Fruit fly (Drosophila melanogaster) whole organism, prepupa: ENCODE results near the gene CG10761.

Experiments used
- Blimp-1 ChIP-seq: fragments of 200-800 bp; sonication (Bioruptor generic); optimal IDR thresholded peaks from 3 replicates; lab custom pipeline; 2017; ENCODE audit warnings: missing biosample characterization, missing genetic modification characterization, mild to moderate bottlenecking, moderate library complexity, missing genetic modification reagents
- CG10631 ChIP-seq: fragments of 200-800 bp; sonication (Bioruptor generic); optimal IDR thresholded peaks from 2 replicates; lab custom pipeline; 2016; ENCODE audit warnings: missing biosample characterization, missing genetic modification characterization
- CG10669 ChIP-seq: fragments of 200-800 bp; sonication (Bioruptor generic); optimal IDR thresholded peaks from 3 replicates; lab custom pipeline; 2018; ENCODE audit warnings: missing biosample characterization, mild to moderate bottlenecking, missing genetic modification characterization, moderate library complexity
- CG11294 ChIP-seq: fragments of 200-800 bp; sonication (Bioruptor generic); IDR thresholded peaks from 2 replicates; pipeline ENCODE4 v1.3.6; 2022; ENCODE audit warnings: missing biosample characterization, missing genetic modification characterization
- CG11762 ChIP-seq: fragments of 200-800 bp; sonication (Bioruptor generic); optimal IDR thresholded peaks from 3 replicates; lab custom pipeline; 2016; ENCODE audit warnings: missing biosample characterization, missing genetic modification characterization; ENCODE audit not compliant: insufficient read depth
- CG11902 ChIP-seq: fragments of 200-800 bp; sonication (Bioruptor generic); optimal IDR thresholded peaks from 3 replicates; lab custom pipeline; 2016; ENCODE audit warnings: missing biosample characterization, missing genetic modification characterization
- CG1621 ChIP-seq: fragments of 200-800 bp; sonication (Bioruptor generic); optimal IDR thresholded peaks from 3 replicates; lab custom pipeline; 2018; ENCODE audit warnings: missing biosample characterization, mild to moderate bottlenecking, missing genetic modification characterization
- CG16779 ChIP-seq: fragments of 200-800 bp; sonication (Bioruptor generic); optimal IDR thresholded peaks from 3 replicates; lab custom pipeline; 2017; ENCODE audit warnings: missing biosample characterization, mild to moderate bottlenecking, missing genetic modification characterization
- CG31627 ChIP-seq: fragments of 200-800 bp; sonication (Bioruptor generic); optimal IDR thresholded peaks from 3 replicates; lab custom pipeline; 2016; ENCODE audit warnings: missing biosample characterization, missing genetic modification characterization
- CG32006 ChIP-seq: fragments of 200-800 bp; sonication (Bioruptor generic); optimal IDR thresholded peaks from 3 replicates; lab custom pipeline; 2017; ENCODE audit warnings: missing biosample characterization, mild to moderate bottlenecking, missing genetic modification characterization
- CG4318 ChIP-seq: fragments of 200-800 bp; sonication (Bioruptor generic); optimal IDR thresholded peaks from 3 replicates; lab custom pipeline; 2017; ENCODE audit warnings: missing biosample characterization, mild to moderate bottlenecking, missing genetic modification characterization
- CG6276 ChIP-seq: fragments of 200-800 bp; sonication (Bioruptor generic); optimal IDR thresholded peaks from 2 replicates; lab custom pipeline; 2017; ENCODE audit warnings: missing biosample characterization, mild to moderate bottlenecking, missing genetic modification characterization
- CG6808 ChIP-seq: fragments of 200-800 bp; sonication (Bioruptor generic); optimal IDR thresholded peaks from 3 replicates; lab custom pipeline; 2017; ENCODE audit warnings: missing biosample characterization, missing genetic modification characterization, mild to moderate bottlenecking, moderate library complexity, missing genetic modification reagents
- CG6854 ChIP-seq: fragments of 200-800 bp; sonication (Bioruptor generic); optimal IDR thresholded peaks from 2 replicates; lab custom pipeline; 2017; ENCODE audit warnings: missing biosample characterization, mild to moderate bottlenecking, missing genetic modification characterization
- CG8119 ChIP-seq: fragments of 200-800 bp; sonication (Bioruptor generic); IDR thresholded peaks from 3 replicates; pipeline ENCODE4 v1.3.6; 2022; ENCODE audit warnings: missing biosample characterization, missing genetic modification characterization
- CG8632 ChIP-seq: fragments of 200-800 bp; sonication (Bioruptor generic); optimal IDR thresholded peaks from 3 replicates; lab custom pipeline; 2016; ENCODE audit warnings: missing biosample characterization, missing genetic modification characterization
- CG9139 ChIP-seq: fragments of 200-800 bp; sonication (Bioruptor generic); optimal IDR thresholded peaks from 3 replicates; lab custom pipeline; 2017; ENCODE audit warnings: missing biosample characterization, mild to moderate bottlenecking, missing genetic modification characterization
- Eip78C ChIP-seq: fragments of 200-800 bp; sonication (Bioruptor generic); peaks from one replicate; lab custom pipeline; 2016; ENCODE audit warnings: missing biosample characterization, missing genetic modification characterization
- Ets21C ChIP-seq: fragments of 200-800 bp; sonication (Bioruptor generic); optimal IDR thresholded peaks from 3 replicates; lab custom pipeline; 2016; ENCODE audit warnings: missing biosample characterization, missing genetic modification characterization
- Gug ChIP-seq: fragments of 200-800 bp; sonication (Bioruptor generic); IDR thresholded peaks from 2 replicates; pipeline ENCODE4 v1.3.6; 2022; ENCODE audit warnings: missing biosample characterization, missing genetic modification characterization
- Hr4 ChIP-seq: fragments of 200-800 bp; sonication (Bioruptor generic); optimal IDR thresholded peaks from 3 replicates; lab custom pipeline; 2016; ENCODE audit warnings: missing biosample characterization, missing genetic modification characterization
- Lpt ChIP-seq: fragments of 200-800 bp; sonication (Bioruptor generic); optimal IDR thresholded peaks from 3 replicates; lab custom pipeline; 2016; ENCODE audit warnings: missing biosample characterization, missing genetic modification characterization
- OdsH ChIP-seq: fragments of 200-800 bp; sonication (Bioruptor generic); optimal IDR thresholded peaks from 3 replicates; lab custom pipeline; 2016; ENCODE audit warnings: missing biosample characterization, missing genetic modification characterization
- Smox ChIP-seq: fragments of 200-800 bp; sonication (Bioruptor generic); optimal IDR thresholded peaks from 3 replicates; lab custom pipeline; 2016; ENCODE audit warnings: missing biosample characterization, missing genetic modification characterization
- Sox15 ChIP-seq: fragments of 200-800 bp; sonication (Bioruptor generic); optimal IDR thresholded peaks from 3 replicates; lab custom pipeline; 2016; ENCODE audit warnings: missing biosample characterization, missing genetic modification characterization
- acj6 ChIP-seq: fragments of 200-800 bp; sonication (Bioruptor generic); optimal IDR thresholded peaks from 3 replicates; lab custom pipeline; 2016; ENCODE audit warnings: missing biosample characterization, missing genetic modification characterization
- dsx ChIP-seq: fragments of 200-800 bp; optimal IDR thresholded peaks from 3 replicates; lab custom pipeline; 2019; ENCODE audit warnings: missing biosample characterization, mild to moderate bottlenecking, missing genetic modification characterization, moderate library complexity; ENCODE audit not compliant: poor library complexity, severe bottlenecking
- fd59A ChIP-seq: fragments of 200-800 bp; sonication (Bioruptor generic); optimal IDR thresholded peaks from 2 replicates; lab custom pipeline; 2017; ENCODE audit warnings: missing biosample characterization, mild to moderate bottlenecking, missing genetic modification characterization, missing genetic modification reagents
- fd85E ChIP-seq: fragments of 200-800 bp; sonication (Bioruptor generic); optimal IDR thresholded peaks from 3 replicates; lab custom pipeline; 2016; ENCODE audit warnings: missing biosample characterization, missing genetic modification characterization
- fkh ChIP-seq: fragments of 200-800 bp; sonication (Bioruptor generic); optimal IDR thresholded peaks from 3 replicates; lab custom pipeline; 2017; ENCODE audit warnings: missing biosample characterization, mild to moderate bottlenecking, missing genetic modification characterization, moderate library complexity
- net ChIP-seq: fragments of 200-800 bp; sonication (Bioruptor generic); optimal IDR thresholded peaks from 3 replicates; lab custom pipeline; 2016; ENCODE audit warnings: missing biosample characterization, missing genetic modification characterization
- salr ChIP-seq, 2 experiments: fragments of 200-800 bp; sonication (Bioruptor generic); optimal IDR thresholded peaks; 3 replicates each; lab custom pipeline; 2016 to 2018; ENCODE audit warnings: missing biosample characterization in 2 of 2, missing genetic modification characterization in 2 of 2, mild to moderate bottlenecking in 1 of 2
- svp ChIP-seq: fragments of 200-800 bp; sonication (Bioruptor generic); peaks from one replicate; lab custom pipeline; 2016; ENCODE audit warnings: missing biosample characterization, missing genetic modification characterization
- topi ChIP-seq: fragments of 200-800 bp; sonication (Bioruptor generic); optimal IDR thresholded peaks from 3 replicates; lab custom pipeline; 2016; ENCODE audit warnings: missing biosample characterization, missing genetic modification characterization
- vri ChIP-seq: fragments of 200-800 bp; sonication (Bioruptor generic); optimal IDR thresholded peaks from 3 replicates; lab custom pipeline; 2016; ENCODE audit warnings: missing biosample characterization, mild to moderate bottlenecking, missing genetic modification characterization

CG10761 gene

dm6 chrX:8122834-8123233, 39.8 kb downstream of the CG10761 start (continued):
- peak; percentile 27 for TF ChIP-seq dsx (GFP tag; lab: Kevin White, UChicago)
- peak; percentile 77 for TF ChIP-seq CG8119 (GFP tag; lab: Robert Waterston, UW)
- no peak for TF ChIP-seq CG6854 (GFP tag; lab: Kevin White, UChicago)
- peak; percentile 54 for TF ChIP-seq Lpt (GFP tag; lab: Kevin White, UChicago)
- TF ChIP-seq net (GFP tag; lab: Kevin White, UChicago) = peak; percentile 63
- TF ChIP-seq Sox15 (GFP tag; lab: Kevin White, UChicago) = peak; percentile 0
- peak; percentile 20 for TF ChIP-seq CG11762
- TF ChIP-seq CG31627 (GFP tag; lab: Kevin White, UChicago) = no peak
- peak; percentile 4 for TF ChIP-seq CG8632 (GFP tag; lab: Kevin White, UChicago)
- no peak for TF ChIP-seq Smox (GFP tag; lab: Kevin White, UChicago)
- peak; percentile 36 for TF ChIP-seq fd59A
- no peak for TF ChIP-seq fd85E (GFP tag; lab: Kevin White, UChicago)
- TF ChIP-seq CG4318 = peak; percentile 57
- TF ChIP-seq CG10669 (GFP tag; lab: Kevin White, UChicago) = peak; percentile 40
- peak; percentile 48 for TF ChIP-seq CG6808
- no peak for TF ChIP-seq vri (GFP tag; lab: Kevin White, UChicago)
- TF ChIP-seq svp (GFP tag; lab: Kevin White, UChicago) = no peak
- TF ChIP-seq Ets21C (GFP tag; lab: Kevin White, UChicago) = no peak
- TF ChIP-seq CG32006 (GFP tag; lab: Kevin White, UChicago) = peak; percentile 85
- peak; percentile 76 for TF ChIP-seq Hr4 (GFP tag; lab: Kevin White, UChicago)
- TF ChIP-seq topi (GFP tag; lab: Kevin White, UChicago) = peak; percentile 15

- TF ChIP-seq salr (GFP tag; optimal IDR thresholded peaks at IDR 0.05; lab: Kevin White, UChicago) (no peak), Eip78C (GFP tag; lab: Kevin White, UChicago) (peak; percentile 39), Lpt (GFP tag; lab: Kevin White, UChicago) (no peak), CG11902 (no peak), CG9139 (GFP tag; lab: Kevin White, UChicago) (no peak), CG1621 (no peak), dsx (GFP tag; lab: Kevin White, UChicago) (no peak)
Observed at dm6 chrX:8120939-8121338, 41.7 kb downstream of the CG10761 start, which contains the start of gene CG2260. TSS of gene CG2260 (minus strand) at chrX:8121147.

dm6 chrX:8116813-8117212, 45.8 kb downstream of the CG10761 start, which contains the start of gene CG1575:
TSS of gene CG1575 (plus strand) at chrX:8117012.
- TF ChIP-seq CG10631 (no peak), salr (GFP tag; optimal IDR thresholded peaks at IDR 0.05; lab: Kevin White, UChicago) (no peak), Gug (GFP tag; lab: Robert Waterston, UW) (no peak), Blimp-1 (GFP tag; lab: Kevin White, UChicago) (no peak), CG8119 (GFP tag; lab: Robert Waterston, UW) (no peak), acj6 (GFP tag; lab: Kevin White, UChicago) (no peak), CG6276 (GFP tag; lab: Kevin White, UChicago) (no peak)
- TF ChIP-seq, all 60 proteins: peak for 0

dm6 chrX:8115717-8116311, 46.8 kb downstream of the CG10761 start, which contains the start of gene Gclc:
TSS of gene Gclc (minus strand) at chrX:8116147.
- peak; percentile 84 for TF ChIP-seq Eip78C (GFP tag; lab: Kevin White, UChicago)
- TF ChIP-seq CG16779 (tag; lab: Kevin White, UChicago) = peak; percentile 3
- no peak for TF ChIP-seq OdsH (GFP tag; lab: Kevin White, UChicago)
- TF ChIP-seq CG9139 (GFP tag; lab: Kevin White, UChicago) = no peak
- peak; percentile 5 for TF ChIP-seq fkh (GFP tag; lab: Kevin White, UChicago)
- no peak for TF ChIP-seq CG10631
- no peak for TF ChIP-seq CG11294 (GFP tag; lab: Robert Waterston, UW)
- TF ChIP-seq CG6276 (GFP tag; lab: Kevin White, UChicago) = peak; percentile 4
- no peak for TF ChIP-seq net (GFP tag; lab: Kevin White, UChicago)
